Fruit fly (Drosophila melanogaster): Measurements from ENCODE around the gene CG31106.
A peak's percentile ranks its signal among the peaks of the same experiment; 100 is the strongest.

Gene CG31106

dm6 chr3R:25194723-25195577 lies 21.1 kb upstream of the CG31106 start, which contains the start of gene CG13653:
TSS of gene CG13653 (plus strand) at chr3R:25195527.
- no peak for TF ChIP-seq Hnf4 (GFP tag; optimal IDR thresholded peaks at IDR 0.05)
- no peak for TF ChIP-seq N (GFP tag; optimal IDR thresholded peaks at IDR 0.05)
- no peak for TF ChIP-seq OdsH (GFP tag; optimal IDR thresholded peaks at IDR 0.05)
- TF ChIP-seq HLH106 (tag; optimal IDR thresholded peaks at IDR 0.05): no peak

- TF ChIP-seq h (GFP tag; optimal IDR thresholded peaks at IDR 0.05) (no peak), Vsx2 (GFP tag; optimal IDR thresholded peaks at IDR 0.05; ENCODE audit: partially characterized antibody) (peak; percentile 3), rgr (GFP tag; optimal IDR thresholded peaks at IDR 0.05) (no peak), Sp1 (GFP tag; optimal IDR thresholded peaks at IDR 0.05) (no peak), dmrt93B (GFP tag; optimal IDR thresholded peaks at IDR 0.05) (no peak)
Observed at dm6 chr3R:25199321-25199868, 16.7 kb upstream of the CG31106 start, which contains the start of gene CG13654. TSS of gene CG13654 (plus strand) at chr3R:25199818.

dm6 chr3R:25205413-25205977 lies 10.6 kb upstream of the CG31106 start:
- no peak for TF ChIP-seq h (GFP tag; optimal IDR thresholded peaks at IDR 0.05)
- TF ChIP-seq Sp1 (GFP tag; optimal IDR thresholded peaks at IDR 0.05): peak; percentile 2
- TF ChIP-seq fru (GFP tag; optimal IDR thresholded peaks at IDR 0.05): peak; percentile 9
- no peak for TF ChIP-seq jim (GFP tag; optimal IDR thresholded peaks at IDR 0.05)
- no peak for TF ChIP-seq usp (GFP tag; optimal IDR thresholded peaks at IDR 0.05)
- no peak for TF ChIP-seq GATAd (GFP tag; optimal IDR thresholded peaks at IDR 0.05)
- no peak for TF ChIP-seq Jra (GFP tag; optimal IDR thresholded peaks at IDR 0.05)
- no peak for TF ChIP-seq dl (GFP tag; optimal IDR thresholded peaks at IDR 0.05; ENCODE audit: insufficient read depth in 1 of 2, partially characterized antibody in 2 of 2)
- peak; percentile 24 for TF ChIP-seq br (GFP tag; optimal IDR thresholded peaks at IDR 0.05)
- TF ChIP-seq tai (GFP tag; optimal IDR thresholded peaks at IDR 0.05): no peak
- TF ChIP-seq sv (GFP tag; optimal IDR thresholded peaks at IDR 0.05): no peak
- TF ChIP-seq OdsH (GFP tag; optimal IDR thresholded peaks at IDR 0.05): no peak
- TF ChIP-seq pan (optimal IDR thresholded peaks at IDR 0.05): no peak
- TF ChIP-seq ey (GFP tag; optimal IDR thresholded peaks at IDR 0.05): no peak
- peak; percentile 2 for TF ChIP-seq Dif (GFP tag; optimal IDR thresholded peaks at IDR 0.05; ENCODE audit: partially characterized antibody)
- TF ChIP-seq rgr (GFP tag; optimal IDR thresholded peaks at IDR 0.05): no peak
- TF ChIP-seq Vsx2 (GFP tag; optimal IDR thresholded peaks at IDR 0.05; ENCODE audit: partially characterized antibody): no peak
- no peak for TF ChIP-seq CG9705 (GFP tag; optimal IDR thresholded peaks at IDR 0.05)
- TF ChIP-seq Hr78 (GFP tag; optimal IDR thresholded peaks at IDR 0.05): no peak
- TF ChIP-seq dsf (GFP tag; optimal IDR thresholded peaks at IDR 0.05; ENCODE audit: borderline replicate concordance): no peak
- no peak for TF ChIP-seq CG32264 (GFP tag; optimal IDR thresholded peaks at IDR 0.05)
- no peak for TF ChIP-seq Hnf4 (GFP tag; optimal IDR thresholded peaks at IDR 0.05)
- TF ChIP-seq HLH106 (tag; optimal IDR thresholded peaks at IDR 0.05): no peak
- no peak for TF ChIP-seq Hr83 (GFP tag; optimal IDR thresholded peaks at IDR 0.05; ENCODE audit: poor library complexity, severe bottlenecking)
- TF ChIP-seq Myc (optimal IDR thresholded peaks at IDR 0.05): no peak
- no peak for TF ChIP-seq Dfd (GFP tag; optimal IDR thresholded peaks at IDR 0.05)
- peak; percentile 2 for TF ChIP-seq brk (GFP tag; optimal IDR thresholded peaks at IDR 0.05)
- TF ChIP-seq woc (GFP tag; optimal IDR thresholded peaks at IDR 0.05): no peak
- no peak for TF ChIP-seq sage (GFP tag; optimal IDR thresholded peaks at IDR 0.05)
- TF ChIP-seq Abd-B (GFP tag; optimal IDR thresholded peaks at IDR 0.05): no peak
- TF ChIP-seq Mio (GFP tag; optimal IDR thresholded peaks at IDR 0.05): no peak
- TF ChIP-seq foxo (GFP tag; optimal IDR thresholded peaks at IDR 0.05): no peak
- TF ChIP-seq dmrt93B (GFP tag; optimal IDR thresholded peaks at IDR 0.05): no peak
- TF ChIP-seq Rel (GFP tag; optimal IDR thresholded peaks at IDR 0.05): no peak
- TF ChIP-seq Rel (tag; optimal IDR thresholded peaks at IDR 0.05): no peak
- no peak for TF ChIP-seq lola (GFP tag; optimal IDR thresholded peaks at IDR 0.05)
- no peak for TF ChIP-seq N (GFP tag; optimal IDR thresholded peaks at IDR 0.05)
- TF ChIP-seq CrebA (GFP tag; optimal IDR thresholded peaks at IDR 0.05; ENCODE audit: borderline replicate concordance): peak; percentile 4
- no peak for TF ChIP-seq psq (GFP tag; optimal IDR thresholded peaks at IDR 0.05)
